Fruit fly (Drosophila melanogaster) whole organism, larva: ENCODE measurements around the gene SA2.
"Not testable (repeated sequence)": the region's sequence is repeated elsewhere in the genome, so short reads cannot be mapped to it uniquely, and the experiment has no call there.

Experiments
- noc ChIP-seq: fragments of 200-800 bp; sonication (Bioruptor generic); optimal IDR thresholded peaks from 3 replicates; lab custom pipeline; 2019; ENCODE audit warnings: missing biosample characterization, mild to moderate bottlenecking, missing genetic modification characterization, moderate library complexity

The SA2 gene

dm6 chr3L:1442309-1442708 is 4.6 kb upstream of the SA2 start:
- no peak for TF ChIP-seq noc (tag; lab: Kevin White, UChicago)

DNA sequence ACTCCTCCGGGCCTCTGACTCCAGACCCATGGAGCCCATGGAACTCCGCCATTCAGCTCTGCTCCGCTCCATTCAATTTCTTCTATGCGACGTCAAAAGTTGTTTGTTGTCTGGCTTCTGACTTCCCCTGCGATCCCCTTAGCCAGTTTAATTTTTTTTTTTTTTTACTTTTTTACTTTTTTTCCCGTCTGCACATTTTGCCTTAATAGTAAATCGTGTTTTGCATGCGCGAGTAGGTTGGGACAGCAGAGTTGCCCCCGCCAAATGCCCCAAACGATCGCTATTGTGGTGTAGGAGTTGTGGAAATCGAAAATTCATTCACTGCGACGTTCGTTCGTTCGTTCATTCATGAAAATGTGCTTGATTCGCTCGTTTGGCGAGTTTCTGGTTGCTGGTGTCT is 3.3 kb upstream of the SA2 start:
- no peak for TF ChIP-seq noc (tag; lab: Kevin White, UChicago)

DNA sequence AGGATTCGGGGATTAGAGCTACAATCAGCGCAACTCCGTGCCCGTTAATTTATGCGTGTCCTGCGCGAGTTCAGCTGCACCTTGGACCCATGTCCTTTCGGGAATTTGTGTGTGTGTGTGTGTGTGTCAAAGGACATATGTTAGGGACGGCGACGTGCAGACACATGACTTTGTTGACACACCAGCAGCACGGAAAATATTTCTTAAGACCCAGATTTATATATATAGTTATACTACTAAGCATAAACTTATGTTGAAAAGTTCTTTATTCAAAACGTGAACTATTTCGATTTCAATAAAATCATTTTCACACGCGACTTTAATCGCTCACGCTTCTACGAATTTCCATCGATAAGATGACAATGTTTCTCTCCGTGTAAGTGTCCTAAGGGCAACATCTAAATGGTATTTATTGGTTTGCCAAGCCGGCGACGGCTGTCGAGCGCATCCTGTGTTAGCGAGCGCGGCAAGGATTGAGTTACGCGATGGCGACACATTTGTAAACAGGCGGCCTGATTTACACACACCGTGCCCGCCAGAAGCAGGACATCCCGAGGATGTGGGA is 6.1 kb downstream of the SA2 start:
- TF ChIP-seq noc (tag; lab: Kevin White, UChicago), result no peak

DNA sequence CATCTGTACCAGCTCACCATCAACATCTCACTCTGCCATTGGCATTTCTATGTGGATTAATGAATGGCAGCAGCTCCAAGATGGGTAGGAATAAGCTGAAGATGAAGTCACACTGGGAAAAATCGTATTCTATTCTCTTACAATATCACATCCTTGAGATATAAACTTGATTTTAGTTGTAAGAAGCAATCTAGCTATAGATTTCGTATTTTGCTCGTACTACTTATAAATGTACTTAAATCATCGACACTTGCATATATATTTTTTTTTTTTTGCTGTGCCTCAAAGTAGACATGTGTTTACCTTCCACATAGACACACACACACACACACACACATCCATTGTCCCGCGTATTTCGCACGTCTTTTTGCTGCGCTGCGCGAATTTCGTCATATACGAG is 13.2 kb downstream of the SA2 start:
- no peak for TF ChIP-seq noc (tag; lab: Kevin White, UChicago)

DNA sequence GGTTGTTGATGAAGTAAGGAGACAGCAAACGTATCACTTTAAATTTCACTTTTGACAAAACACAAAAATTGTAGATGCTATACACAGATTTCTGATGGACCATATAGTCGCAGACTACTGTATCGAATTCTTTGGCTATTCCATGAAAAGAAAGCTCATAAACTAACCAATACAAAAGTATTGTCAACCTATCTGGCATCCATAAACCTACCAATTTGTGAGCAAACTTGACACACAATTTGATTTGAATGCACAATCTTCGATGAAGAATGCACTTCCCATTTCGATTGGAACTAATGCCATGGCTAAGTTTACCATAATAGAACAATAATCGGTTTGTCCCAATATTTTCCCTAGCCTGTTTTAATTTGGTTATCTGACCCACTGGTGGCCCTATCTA is 14.3 kb downstream of the SA2 start, which contains the start of gene CG9173:
CG9173 (minus strand) TSS at position 101 of the 400 bp plus-strand sequence.
- TF ChIP-seq noc (tag; lab: Kevin White, UChicago), result no peak

DNA sequence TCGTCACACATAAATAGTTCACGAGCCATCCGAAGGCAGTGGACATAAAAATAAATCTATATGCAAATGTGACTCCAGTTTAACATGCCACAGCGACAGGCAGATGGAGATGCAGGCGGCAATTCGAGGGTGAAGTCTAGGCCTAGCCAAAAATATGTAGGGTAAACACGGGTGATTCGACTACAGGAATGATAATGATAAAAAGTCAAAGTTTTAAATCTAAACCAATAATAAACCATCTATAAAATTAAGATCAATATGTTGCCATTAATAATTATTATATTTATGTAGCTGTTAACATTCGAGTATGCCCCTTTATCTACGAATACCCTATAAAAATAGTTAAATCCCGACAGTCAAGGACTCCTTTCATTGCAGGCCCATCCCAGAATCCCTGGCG is 16.7 kb downstream of the SA2 start:
- no peak for TF ChIP-seq noc (tag; lab: Kevin White, UChicago)

- TF ChIP-seq noc (tag; lab: Kevin White, UChicago), result no peak
Measured at dm6 chr3L:1419929-1420328, 17.7 kb downstream of the SA2 start.

- TF ChIP-seq noc (tag; lab: Kevin White, UChicago), result no peak
Measured at dm6 chr3L:1418821-1419220, 18.9 kb downstream of the SA2 start.

DNA sequence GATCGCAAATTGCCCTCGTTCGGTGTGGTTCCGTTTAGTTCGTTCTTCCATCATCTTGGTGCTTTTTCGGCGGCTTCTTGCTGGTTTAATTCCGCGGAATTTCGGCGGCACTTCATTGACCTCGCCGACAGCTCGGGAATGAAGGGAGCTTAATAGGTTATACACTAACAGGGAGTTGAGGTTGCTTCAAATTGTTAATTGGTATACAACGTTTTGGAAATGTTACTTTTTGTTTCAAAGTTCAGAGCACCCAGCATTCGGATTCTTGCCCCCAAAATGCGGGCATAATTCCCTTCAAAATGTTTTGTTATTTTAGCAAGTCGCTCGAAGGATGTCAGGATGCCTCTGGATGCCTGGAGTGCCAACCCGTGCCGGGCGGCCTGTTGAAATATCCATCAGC is 19.8 kb downstream of the SA2 start:
- TF ChIP-seq noc (tag; lab: Kevin White, UChicago), result no peak

DNA sequence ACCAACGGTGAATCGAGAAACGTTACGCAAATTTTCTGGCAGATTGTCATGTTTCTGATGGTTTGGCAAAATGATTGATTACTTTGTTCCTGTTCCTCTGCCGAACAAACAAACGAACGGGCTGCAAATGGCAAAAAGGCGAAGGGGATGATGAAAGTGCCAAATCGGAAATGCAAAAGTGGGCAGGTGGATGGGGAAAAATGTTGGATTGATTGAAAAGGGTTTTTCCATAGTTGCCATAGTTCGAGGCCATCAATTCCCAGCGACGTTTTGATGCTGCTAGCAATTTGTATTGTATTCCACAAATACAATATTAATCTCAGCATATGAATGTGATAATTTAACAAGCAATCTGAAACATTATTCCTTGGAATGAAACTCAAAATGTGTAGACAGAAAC is 21.7 kb downstream of the SA2 start, which contains the start of gene FucTD:
FucTD (plus strand) TSS at position 301 of the 400 bp plus-strand sequence.
- no peak for TF ChIP-seq noc (tag; lab: Kevin White, UChicago)

- TF ChIP-seq noc (tag; lab: Kevin White, UChicago), result no peak
Measured at dm6 chr3L:1414032-1414431, 23.6 kb downstream of the SA2 start.

DNA sequence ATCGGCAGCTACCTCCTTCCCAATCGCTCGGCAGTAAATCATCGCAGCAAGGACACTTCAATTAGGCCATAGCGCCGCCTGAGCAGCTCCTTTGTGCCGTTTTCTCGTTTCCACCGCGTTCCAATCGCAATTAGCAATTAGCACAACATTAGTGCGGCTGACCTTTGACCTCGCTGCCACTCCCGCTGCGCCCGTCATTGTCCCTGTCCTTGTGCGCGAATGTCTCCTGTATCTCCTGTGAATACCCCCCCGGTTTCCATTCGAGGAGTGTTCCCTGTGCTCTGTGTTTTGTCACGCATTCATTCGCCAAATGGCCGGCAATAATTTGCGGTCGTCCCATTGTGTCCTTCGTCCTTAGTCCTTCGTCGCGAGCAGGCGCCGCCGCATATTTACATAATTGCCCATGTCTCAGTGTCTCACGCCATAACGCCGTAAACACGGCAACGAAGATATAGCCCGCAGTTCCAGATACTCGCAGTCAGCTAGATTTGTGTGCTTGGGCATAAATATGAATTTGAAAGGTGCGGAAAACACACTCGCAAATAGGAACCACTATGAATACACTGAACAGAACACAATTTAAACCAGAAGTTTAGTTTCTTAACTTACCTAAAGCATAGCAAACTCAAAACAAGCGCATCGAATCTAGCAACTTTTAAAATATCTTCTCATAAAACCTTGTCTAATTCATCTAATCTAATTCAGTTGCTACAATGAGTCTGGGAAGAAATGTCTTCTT is 27.1 kb downstream of the SA2 start, which contains the start of gene CG9168:
CG9168 (plus strand) TSS at position 689 of the 739 bp plus-strand sequence.
- TF ChIP-seq noc (tag; lab: Kevin White, UChicago), result no peak

DNA sequence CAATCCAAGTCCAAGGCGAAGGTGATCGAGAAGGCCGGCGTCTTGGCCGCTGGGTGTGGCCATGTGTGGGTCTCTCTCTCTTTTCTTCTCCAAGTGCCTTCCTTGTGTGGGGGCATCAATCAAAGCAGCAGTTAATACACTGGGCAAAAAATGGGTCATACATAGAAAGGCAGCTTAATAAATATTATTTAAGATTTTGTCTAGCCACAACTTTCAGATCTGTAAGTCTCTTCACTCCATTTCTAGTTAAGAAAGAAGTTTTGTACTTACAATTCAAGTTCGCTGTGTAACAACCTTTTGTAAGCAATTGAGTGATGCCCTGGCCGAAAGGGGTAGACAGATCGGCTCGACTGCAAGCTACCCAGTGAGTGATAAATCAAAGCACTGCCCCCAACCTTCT is 29.6 kb downstream of the SA2 start:
- TF ChIP-seq noc (tag; lab: Kevin White, UChicago), result no peak

DNA sequence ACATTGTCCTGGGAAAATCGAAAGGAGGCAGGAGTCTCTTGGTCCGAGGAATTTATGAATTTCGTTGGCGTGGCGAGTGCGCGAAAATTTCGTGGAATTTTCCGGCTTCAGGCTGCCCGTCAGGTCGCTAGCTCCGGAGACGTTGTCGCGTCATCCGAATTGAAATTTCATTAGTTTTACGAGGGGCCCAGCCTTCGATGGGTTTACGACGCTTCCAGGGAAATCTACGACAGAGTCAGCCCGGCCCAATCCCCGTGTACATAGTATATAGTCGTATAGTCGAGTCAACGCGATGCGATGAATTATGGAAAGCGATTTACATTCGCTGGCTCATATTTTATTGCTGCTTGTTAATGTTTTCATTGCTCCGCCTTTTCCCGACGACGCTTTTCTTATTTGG is 33.1 kb downstream of the SA2 start:
- no peak for TF ChIP-seq noc (tag; lab: Kevin White, UChicago)

DNA sequence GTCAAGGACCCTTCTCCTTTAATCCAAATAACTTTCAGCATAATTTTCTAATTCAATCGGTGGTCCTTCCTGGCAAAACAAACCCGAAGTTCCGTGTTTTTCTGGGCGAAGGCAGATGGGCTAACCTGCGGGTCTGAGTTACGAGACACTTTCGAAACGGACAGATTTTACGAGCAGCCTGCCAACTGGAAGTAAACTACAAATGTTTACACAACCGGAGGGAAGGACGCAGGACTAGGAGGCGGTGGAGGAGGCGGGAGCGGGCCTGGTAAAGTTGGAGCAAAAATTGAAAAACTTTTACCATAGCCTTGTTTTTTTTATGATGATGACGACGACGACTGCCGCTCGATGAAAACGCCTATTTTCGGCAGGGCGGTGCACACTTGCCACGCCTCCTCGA is 35.5 kb downstream of the SA2 start:
- TF ChIP-seq noc (tag; lab: Kevin White, UChicago), result no peak

DNA sequence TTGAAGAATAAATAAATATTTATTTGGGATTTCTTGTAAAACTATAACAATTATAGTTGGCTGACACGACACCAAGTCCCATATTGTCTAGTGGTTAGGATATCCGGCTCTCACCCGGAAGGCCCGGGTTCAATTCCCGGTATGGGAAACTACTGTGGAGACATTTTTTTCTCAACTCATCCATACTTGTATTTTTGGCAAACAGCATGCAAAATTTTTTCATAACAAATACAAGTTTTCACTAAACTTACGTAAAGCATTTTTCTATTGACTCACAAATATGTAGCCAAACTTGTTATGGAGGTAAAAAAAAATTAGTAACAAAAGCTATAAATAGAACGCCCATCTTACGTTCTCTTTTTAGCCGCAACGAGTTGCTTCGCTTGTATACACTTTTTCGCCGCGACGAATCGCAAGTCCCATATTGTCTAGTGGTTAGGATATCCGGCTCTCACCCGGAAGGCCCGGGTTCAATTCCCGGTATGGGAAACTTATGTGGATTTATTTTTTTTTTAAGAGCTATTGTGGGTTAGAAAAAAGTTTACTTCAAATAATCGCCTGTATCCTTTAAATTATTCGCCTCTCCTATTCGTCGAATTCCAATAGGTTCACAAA is 36.2 kb downstream of the SA2 start:
- no peak for TF ChIP-seq noc (tag; lab: Kevin White, UChicago)

- TF ChIP-seq noc (tag; lab: Kevin White, UChicago), result not testable (repeated sequence)
Measured at dm6 chr3L:1398286-1398685, 39.4 kb downstream of the SA2 start, which contains the start of gene CG32320. CG32320 (plus strand) TSS chr3L:1398586.
